Fruit fly (Drosophila melanogaster): ENCODE data around the gene Polr1C.

Polr1C gene

DNA sequence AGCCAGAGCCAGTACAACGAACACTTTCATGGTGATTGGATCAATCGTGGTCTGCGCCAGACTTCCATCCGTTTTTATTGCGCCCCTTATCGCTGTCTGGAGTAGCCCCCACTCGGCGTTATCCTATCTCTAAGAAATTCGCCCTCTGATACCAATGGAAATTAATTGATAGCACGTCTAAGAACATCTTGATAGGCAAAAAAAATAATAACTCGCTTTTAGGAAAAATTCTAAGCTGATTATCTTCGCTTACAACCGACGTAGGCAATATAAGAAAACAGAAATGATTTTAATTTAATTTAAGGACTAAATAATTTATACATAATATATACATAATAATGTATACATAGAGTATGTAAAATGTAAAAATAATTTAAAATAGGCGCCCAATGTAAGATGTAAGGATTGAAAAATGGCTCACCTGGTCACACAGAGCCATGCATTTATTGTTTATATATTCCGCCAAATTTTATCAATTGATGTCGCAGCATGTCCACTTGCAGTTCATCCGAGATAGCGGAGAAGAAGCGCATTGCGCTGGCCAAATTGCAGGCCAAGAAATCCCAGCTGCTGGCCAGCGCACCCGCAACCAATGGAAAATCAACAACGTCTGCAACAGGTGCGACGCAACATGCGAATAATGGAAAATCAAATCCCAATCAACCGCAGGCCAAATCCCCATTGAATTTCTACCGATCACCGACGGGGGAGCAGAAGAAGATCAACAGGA lies 13.5 kb upstream of the Polr1C start, which contains the start of the genes Jon25Bi and Marcal1:
Jon25Bi (minus strand) TSS at position 51 of the 730 bp plus-strand sequence.
Marcal1 (plus strand) TSS at position 416 of the 730 bp plus-strand sequence.
- TF ChIP-seq Pif1B (GFP tag; optimal IDR thresholded peaks at IDR 0.05) (no peak), fd96Ca (GFP tag; IDR thresholded peaks at IDR 0.05) (no peak), gl (tag; optimal IDR thresholded peaks at IDR 0.05) (no peak), Ets98B (GFP tag; IDR thresholded peaks at IDR 0.05) (no peak), D1 (tag; optimal IDR thresholded peaks at IDR 0.05) (no peak), Pif1A (GFP tag; optimal IDR thresholded peaks at IDR 0.05) (no peak), CG14655 (GFP tag; optimal IDR thresholded peaks at IDR 0.05) (no peak), EcR (GFP tag; optimal IDR thresholded peaks at IDR 0.05) (no peak), CG4496 (GFP tag; IDR thresholded peaks at IDR 0.05) (no peak), CG9948 (tag; optimal IDR thresholded peaks at IDR 0.05) (no peak), CG17806 (tag; optimal IDR thresholded peaks at IDR 0.05) (no peak), CG12605 (GFP tag; IDR thresholded peaks at IDR 0.05) (no peak)

DNA sequence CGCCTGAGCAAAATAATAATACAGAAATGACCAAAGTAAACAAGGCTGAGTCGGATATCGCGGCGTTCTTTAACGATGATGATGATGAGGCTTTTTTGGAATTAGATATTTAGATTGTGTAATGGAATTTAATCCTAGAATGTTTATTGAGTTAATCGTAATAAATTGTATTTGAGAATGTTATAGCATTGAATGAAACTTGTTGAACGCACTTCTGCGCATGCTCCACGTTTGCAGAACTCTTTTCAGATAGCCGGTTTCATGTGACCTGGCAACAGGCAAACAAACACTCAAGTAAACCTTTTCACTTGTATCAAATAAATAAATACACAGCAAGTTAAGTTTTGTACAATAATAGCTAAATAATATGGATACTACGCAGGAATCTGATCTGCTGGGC lies 10.7 kb upstream of the Polr1C start, which contains the start of gene CG34124:
CG34124 (plus strand) TSS at position 301 of the 400 bp plus-strand sequence.
- no peak for TF ChIP-seq Snoo (tag; optimal IDR thresholded peaks at IDR 0.05)
- TF ChIP-seq CG10348 (GFP tag; IDR thresholded peaks at IDR 0.05), result no peak
- no peak for TF ChIP-seq CG4496 (GFP tag; IDR thresholded peaks at IDR 0.05)
- TF ChIP-seq CG8301 (tag; optimal IDR thresholded peaks at IDR 0.05), result no peak
- TF ChIP-seq CG17806 (tag; optimal IDR thresholded peaks at IDR 0.05), result no peak
- TF ChIP-seq EcR (GFP tag; optimal IDR thresholded peaks at IDR 0.05), result no peak
- no peak for TF ChIP-seq D1 (tag; optimal IDR thresholded peaks at IDR 0.05)
- TF ChIP-seq CG15710 (tag; optimal IDR thresholded peaks at IDR 0.05), result no peak
- no peak for TF ChIP-seq CG32121 (GFP tag; IDR thresholded peaks at IDR 0.05)
- TF ChIP-seq rn (GFP tag; IDR thresholded peaks at IDR 0.05), result no peak
- TF ChIP-seq CG8159 (tag; optimal IDR thresholded peaks at IDR 0.05), result no peak
- no peak for TF ChIP-seq gl (tag; optimal IDR thresholded peaks at IDR 0.05)

DNA sequence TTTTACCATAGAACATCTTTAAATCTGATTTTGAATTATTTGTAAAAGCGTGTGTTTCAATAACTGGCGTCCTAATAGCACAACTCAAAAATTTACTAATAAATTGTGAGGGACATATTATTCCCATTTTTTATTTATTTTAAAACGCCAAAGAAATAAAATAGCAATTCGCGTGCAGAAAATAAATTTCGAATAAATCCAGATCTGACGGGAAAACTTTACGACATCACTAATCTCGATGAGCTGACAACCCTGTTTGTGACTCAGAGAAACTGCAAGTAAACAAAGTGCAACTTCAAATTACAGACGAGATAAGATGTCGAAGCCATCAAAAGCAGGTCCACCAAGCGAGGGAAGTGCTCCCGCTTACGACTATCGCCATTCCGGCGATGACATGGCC lies 3.4 kb upstream of the Polr1C start, which contains the start of gene CG34125:
CG34125 (plus strand) TSS at position 254 of the 400 bp plus-strand sequence.
- TF ChIP-seq fd96Ca (GFP tag; IDR thresholded peaks at IDR 0.05), result no peak
- TF ChIP-seq CG4496 (GFP tag; IDR thresholded peaks at IDR 0.05), result no peak
- no peak for TF ChIP-seq CG12605 (GFP tag; IDR thresholded peaks at IDR 0.05)
- TF ChIP-seq CG8159 (tag; optimal IDR thresholded peaks at IDR 0.05), result no peak
- TF ChIP-seq EcR (GFP tag; optimal IDR thresholded peaks at IDR 0.05), result no peak

- TF ChIP-seq CG32121 (GFP tag; IDR thresholded peaks at IDR 0.05) (no peak), CG34367 (tag; optimal IDR thresholded peaks at IDR 0.05) (no peak), Pif1B (GFP tag; optimal IDR thresholded peaks at IDR 0.05) (no peak), CG8301 (tag; optimal IDR thresholded peaks at IDR 0.05) (no peak), CG4496 (GFP tag; IDR thresholded peaks at IDR 0.05) (no peak), CG9948 (tag; optimal IDR thresholded peaks at IDR 0.05) (no peak), rn (GFP tag; IDR thresholded peaks at IDR 0.05) (no peak), CG15710 (tag; optimal IDR thresholded peaks at IDR 0.05) (no peak), D1 (tag; optimal IDR thresholded peaks at IDR 0.05) (no peak), CG12605 (GFP tag; IDR thresholded peaks at IDR 0.05) (no peak), CG17806 (tag; optimal IDR thresholded peaks at IDR 0.05) (no peak), CG10348 (GFP tag; IDR thresholded peaks at IDR 0.05) (no peak), Ets98B (GFP tag; IDR thresholded peaks at IDR 0.05) (no peak), CG8159 (tag; optimal IDR thresholded peaks at IDR 0.05) (no peak)
Measured at dm6 chr2L:4965923-4966322, 2.9 kb upstream of the Polr1C start.

DNA sequence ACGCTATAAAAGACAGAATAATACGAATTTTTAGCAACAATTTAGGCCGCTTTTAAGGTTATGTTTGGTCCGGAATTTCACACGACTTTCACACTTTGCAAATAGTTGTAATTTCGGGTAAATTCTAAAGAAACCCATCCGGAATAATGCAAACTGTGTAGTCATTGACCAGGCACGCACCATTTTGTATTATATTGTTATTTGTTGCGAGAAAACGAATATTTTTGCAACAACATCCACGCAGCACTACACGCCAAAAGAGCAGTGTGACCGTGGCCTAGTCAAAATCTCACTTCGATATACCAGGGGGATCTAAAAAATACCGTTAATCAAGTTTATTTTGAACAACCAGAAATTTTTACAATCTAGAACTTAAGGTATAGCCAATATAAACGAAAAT lies 1.3 kb upstream of the Polr1C start, which contains the start of gene eIF3i:
eIF3i (minus strand) TSS at position 265 of the 400 bp plus-strand sequence.
- no peak for TF ChIP-seq CG8301 (tag; optimal IDR thresholded peaks at IDR 0.05)
- no peak for TF ChIP-seq CG14655 (GFP tag; optimal IDR thresholded peaks at IDR 0.05)
- TF ChIP-seq D1 (tag; optimal IDR thresholded peaks at IDR 0.05), result no peak
- TF ChIP-seq Pif1A (GFP tag; optimal IDR thresholded peaks at IDR 0.05), result no peak
- TF ChIP-seq gl (tag; optimal IDR thresholded peaks at IDR 0.05), result no peak
- no peak for TF ChIP-seq Snoo (tag; optimal IDR thresholded peaks at IDR 0.05)

DNA sequence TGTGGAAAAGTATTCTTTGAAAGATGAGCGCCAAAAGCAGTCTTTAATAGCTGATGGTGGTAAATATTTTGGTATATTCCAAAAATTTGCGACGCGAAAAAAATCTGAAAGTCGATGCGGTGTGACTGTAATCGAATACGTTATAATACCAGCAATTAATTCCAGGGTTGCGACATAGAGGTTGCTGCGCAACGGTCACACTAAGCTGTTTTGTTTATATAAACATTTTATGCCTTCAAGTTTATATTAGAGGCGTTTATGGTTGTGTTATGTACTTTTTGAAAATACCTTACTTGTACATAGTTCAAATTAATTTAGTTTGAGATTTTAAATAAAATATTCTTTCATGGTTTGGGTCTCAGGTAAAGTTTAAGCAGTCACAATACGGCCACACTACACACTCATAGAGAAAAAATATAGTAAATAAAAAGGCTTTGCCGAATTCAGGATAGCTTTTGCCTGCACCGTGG lies 2.6 kb downstream of the Polr1C start, which contains the start of gene CG14043:
CG14043 (plus strand) TSS at position 374 of the 470 bp plus-strand sequence.
- no peak for TF ChIP-seq D1 (tag; optimal IDR thresholded peaks at IDR 0.05)
- TF ChIP-seq fd96Ca (GFP tag; IDR thresholded peaks at IDR 0.05), result no peak
- TF ChIP-seq Pif1A (GFP tag; optimal IDR thresholded peaks at IDR 0.05), result no peak
- no peak for TF ChIP-seq CG14655 (GFP tag; optimal IDR thresholded peaks at IDR 0.05)
- no peak for TF ChIP-seq gl (tag; optimal IDR thresholded peaks at IDR 0.05)
- no peak for TF ChIP-seq CG13204 (GFP tag; optimal IDR thresholded peaks at IDR 0.05)
- TF ChIP-seq Ets98B (GFP tag; IDR thresholded peaks at IDR 0.05), result no peak
- no peak for TF ChIP-seq EcR (GFP tag; optimal IDR thresholded peaks at IDR 0.05)
- TF ChIP-seq CG32121 (GFP tag; IDR thresholded peaks at IDR 0.05), result no peak
- no peak for TF ChIP-seq CG8159 (tag; optimal IDR thresholded peaks at IDR 0.05)
